Worm (Caenorhabditis elegans) whole organism, late embryonic: ENCODE measurements around the gene zzz-1.

ENCODE experiments used
- C08G9.2 ChIP-seq: sonication (generic microtip); optimal IDR thresholded peaks from 2 replicates; lab custom pipeline; 2016; ENCODE audit warnings: mild to moderate bottlenecking, missing genetic modification characterization, moderate library complexity, missing compliant biosample characterization
- ama-1 ChIP-seq: fragments of 150-350 bp; optimal IDR thresholded peaks from 2 replicates; lab custom pipeline; 2014
- ceh-45 ChIP-seq: fragments of 200-800 bp; sonication (Bioruptor generic); IDR thresholded peaks from 2 replicates; pipeline ENCODE4 v1.3.6; 2022; ENCODE audit warnings: missing genetic modification reagents, missing genetic modification characterization, missing compliant biosample characterization
- che-1 ChIP-seq: sonication (generic microtip); optimal IDR thresholded peaks from 2 replicates; lab custom pipeline; 2016; ENCODE audit warnings: mild to moderate bottlenecking, missing genetic modification characterization, missing compliant biosample characterization
- dmd-4 ChIP-seq: sonication (generic microtip); optimal IDR thresholded peaks from 2 replicates; lab custom pipeline; 2016; ENCODE audit warnings: borderline replicate concordance, missing genetic modification characterization, missing compliant biosample characterization
- dve-1 ChIP-seq: sonication (generic microtip); optimal IDR thresholded peaks from 2 replicates; lab custom pipeline; 2017; ENCODE audit warnings: antibody characterized with exemption, mild to moderate bottlenecking, missing genetic modification characterization, missing compliant biosample characterization
- elt-2 ChIP-seq: sonication (generic microtip); optimal IDR thresholded peaks from 2 replicates; lab custom pipeline; 2016; ENCODE audit warnings: missing genetic modification reagents, missing genetic modification characterization, missing compliant biosample characterization
- ets-4 ChIP-seq: sonication (generic microtip); optimal IDR thresholded peaks from 2 replicates; lab custom pipeline; 2016; ENCODE audit warnings: missing genetic modification characterization, missing compliant biosample characterization
- fkh-10 ChIP-seq: fragments of 150-350 bp; optimal IDR thresholded peaks from 2 replicates; lab custom pipeline; 2014; ENCODE audit warnings: missing biosample characterization, missing genetic modification reagents, missing genetic modification characterization
- nhr-232 ChIP-seq: sonication (generic microtip); optimal IDR thresholded peaks from 2 replicates; lab custom pipeline; 2016; ENCODE audit warnings: missing genetic modification characterization, missing compliant biosample characterization
- pha-2 ChIP-seq: sonication (generic microtip); optimal IDR thresholded peaks from 2 replicates; lab custom pipeline; 2017; ENCODE audit warnings: mild to moderate bottlenecking, missing genetic modification characterization, missing compliant biosample characterization
- unc-86 ChIP-seq: sonication (generic microtip); optimal IDR thresholded peaks from 2 replicates; lab custom pipeline; 2016; ENCODE audit warnings: missing genetic modification characterization, missing compliant biosample characterization

ce11 chrV:10898107-10898506, 10.9 kb downstream of the zzz-1 start, which contains the start of gene F32D8.7:
- TF ChIP-seq unc-86 (tag; lab: Kevin White, UChicago): no peak
- no peak for TF ChIP-seq fkh-10 (GFP tag; lab: Kevin White, UChicago)
- TF ChIP-seq ets-4 (tag; lab: Kevin White, UChicago): no peak
- TF ChIP-seq elt-2 (tag; lab: Kevin White, UChicago): no peak
- no peak for TF ChIP-seq nhr-232 (tag; lab: Kevin White, UChicago)
- TF ChIP-seq dmd-4: no peak
- no peak for TF ChIP-seq ama-1 (lab: Kevin White, UChicago)
- no peak for TF ChIP-seq pha-2 (tag; lab: Kevin White, UChicago)
- no peak for TF ChIP-seq C08G9.2 (tag; lab: Kevin White, UChicago)
- TF ChIP-seq dve-1 (tag; lab: Kevin White, UChicago): no peak
- TF ChIP-seq ceh-45 (GFP tag; lab: Robert Waterston, UW): no peak
- TF ChIP-seq che-1 (tag; lab: Kevin White, UChicago): no peak
